Fruit fly (Drosophila melanogaster): ENCODE data around the gene skl.

Gene skl

DNA sequence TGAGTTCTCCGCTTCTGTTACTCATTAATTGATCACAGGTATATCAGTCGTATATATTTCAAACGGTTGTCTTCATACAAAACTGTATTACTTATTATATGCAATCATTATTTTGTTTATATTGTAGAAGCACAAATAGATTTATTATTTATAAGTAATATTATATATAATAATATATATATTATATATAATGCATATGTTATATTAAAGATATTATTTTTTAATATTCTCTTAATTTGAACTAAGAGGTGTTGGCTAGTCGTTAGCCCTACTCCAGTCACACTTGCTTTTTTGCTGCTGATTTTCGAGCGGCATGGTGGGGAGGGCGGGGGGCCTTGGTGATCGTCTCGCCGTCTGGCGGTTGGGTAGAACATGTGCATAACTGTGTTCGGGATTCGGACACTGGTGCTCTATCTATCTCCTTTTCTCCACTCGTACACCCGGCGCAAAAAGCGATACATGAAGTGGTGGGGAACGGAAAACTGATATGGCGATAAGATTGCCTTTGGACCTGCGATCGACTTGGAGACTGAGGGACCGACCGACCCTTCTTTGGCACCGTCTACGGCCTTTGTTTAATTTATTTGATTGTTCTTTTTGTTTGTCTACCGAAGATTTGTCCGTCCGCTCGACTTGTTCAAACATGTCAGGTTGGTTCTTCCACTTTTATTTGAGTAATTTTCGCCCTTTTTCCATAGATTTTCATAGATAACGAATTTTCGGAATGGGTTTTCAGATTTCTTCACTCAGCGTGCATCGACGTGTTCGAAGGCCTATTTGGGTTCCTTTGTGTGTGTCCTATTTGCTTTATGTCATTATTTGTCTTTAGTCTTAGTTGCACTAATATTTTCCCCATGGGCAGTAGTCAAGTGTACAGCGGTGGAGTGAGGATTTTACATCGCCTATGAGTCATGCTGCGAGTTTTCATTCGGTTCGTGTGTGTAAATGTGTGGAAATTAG, 36.8 kb downstream of the skl start:
- TF ChIP-seq pad (GFP tag; optimal IDR thresholded peaks at IDR 0.05) (no peak), CG7045 (GFP tag; optimal IDR thresholded peaks at IDR 0.05) (no peak), CG11617 (GFP tag; optimal IDR thresholded peaks at IDR 0.05) (no peak)

DNA sequence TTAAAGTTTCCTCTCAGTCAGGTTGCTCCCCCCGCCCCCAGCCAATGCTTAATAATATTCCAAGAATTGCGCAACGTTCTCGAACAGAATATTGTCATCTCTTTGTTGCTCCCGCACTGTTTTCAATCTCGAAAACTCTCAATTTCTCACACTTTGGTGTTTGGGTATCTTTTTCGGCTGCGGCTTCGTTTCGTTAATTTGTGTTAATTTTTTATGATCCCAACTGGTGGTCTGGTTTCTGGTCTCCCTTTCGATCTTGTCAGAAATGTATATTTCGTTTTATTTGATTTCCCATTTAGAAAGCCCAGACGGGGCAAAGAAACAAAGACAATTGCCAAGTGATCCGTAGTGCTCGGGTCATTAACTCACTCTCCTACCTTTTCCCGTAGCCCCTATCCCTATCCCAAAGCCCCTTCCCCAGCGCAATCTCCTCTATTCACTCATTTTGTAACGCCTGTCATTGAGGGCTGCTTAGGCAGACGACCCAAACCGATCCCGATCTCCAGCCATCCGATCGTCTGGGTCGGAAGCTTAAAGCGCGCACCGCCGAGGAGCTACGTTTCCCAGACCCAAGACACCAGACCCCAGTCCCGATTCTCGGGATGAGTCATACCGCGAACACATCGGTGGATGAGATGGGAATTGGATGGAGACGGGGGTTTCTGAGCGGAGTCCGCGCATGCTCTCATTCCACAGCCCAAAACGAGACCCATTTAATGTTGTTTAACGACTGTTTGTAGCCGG, 37.7 kb downstream of the skl start:
- no peak for TF ChIP-seq Clk (GFP tag; optimal IDR thresholded peaks at IDR 0.05)
- no peak for TF ChIP-seq CG5204 (GFP tag; optimal IDR thresholded peaks at IDR 0.05)
- TF ChIP-seq Hr96 (GFP tag; optimal IDR thresholded peaks at IDR 0.05), result no peak
- no peak for TF ChIP-seq CG14711 (tag; optimal IDR thresholded peaks at IDR 0.05)
- no peak for TF ChIP-seq kay (GFP tag; ENCODE audit: borderline replicate concordance)
- TF ChIP-seq pad (GFP tag; optimal IDR thresholded peaks at IDR 0.05), result no peak
- TF ChIP-seq toe (GFP tag; optimal IDR thresholded peaks at IDR 0.05), result no peak

DNA sequence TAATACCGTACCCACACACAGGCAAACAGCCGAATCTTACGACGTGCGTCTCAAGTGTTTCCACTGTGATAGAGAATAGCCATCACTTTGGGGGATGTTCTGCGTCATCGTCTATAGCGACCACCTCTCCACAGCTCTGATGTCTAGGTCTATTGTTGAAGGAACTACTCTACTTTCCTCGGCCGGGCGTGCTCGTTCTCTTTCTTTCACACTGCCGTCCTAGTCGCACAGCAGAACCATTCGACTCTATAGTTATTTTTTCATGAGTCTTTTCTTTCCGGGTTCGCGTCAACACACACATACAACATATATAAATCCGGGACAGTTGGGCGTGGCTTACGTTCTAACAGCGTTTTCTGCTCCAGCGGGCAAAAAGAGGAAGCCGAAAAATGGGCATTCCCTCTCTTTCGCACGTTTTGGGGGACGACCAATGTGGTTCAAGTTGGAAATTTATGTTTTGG, 39.7 kb downstream of the skl start:
- TF ChIP-seq CG12768 (GFP tag; optimal IDR thresholded peaks at IDR 0.05) (no peak), CG5204 (GFP tag; optimal IDR thresholded peaks at IDR 0.05) (no peak), CG1620 (GFP tag; optimal IDR thresholded peaks at IDR 0.05) (no peak), Mnt (GFP tag; optimal IDR thresholded peaks at IDR 0.05) (no peak), cnc (optimal IDR thresholded peaks at IDR 0.05) (no peak), CG33017 (tag; optimal IDR thresholded peaks at IDR 0.05) (no peak), ovo (GFP tag; optimal IDR thresholded peaks at IDR 0.05) (no peak), Hr96 (GFP tag; optimal IDR thresholded peaks at IDR 0.05) (no peak)

DNA sequence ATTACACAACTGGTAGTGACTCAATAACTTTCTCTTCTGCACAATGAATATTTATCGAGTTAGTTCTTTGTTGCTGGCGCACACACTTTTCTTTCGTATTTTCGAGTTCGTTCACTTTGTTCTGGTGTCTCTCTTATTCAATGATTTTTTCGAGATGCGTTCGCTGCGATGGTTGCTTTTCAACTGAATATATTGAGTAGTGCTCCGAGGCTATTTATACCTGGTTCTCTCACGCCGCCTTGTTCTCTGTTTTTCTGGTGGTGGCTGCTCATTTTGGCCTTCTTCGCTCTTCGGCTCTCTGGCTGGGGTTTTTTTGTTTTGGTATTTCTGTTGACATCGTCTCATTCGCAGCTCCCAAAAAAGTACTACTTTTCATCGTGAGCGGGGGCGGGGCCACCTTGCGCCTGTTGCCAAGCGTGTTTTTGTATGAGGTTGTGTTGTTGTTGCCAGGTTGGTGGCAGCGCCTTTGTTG, 41.4 kb downstream of the skl start, which contains the start of gene rpr:
Gene rpr, minus strand, starts transcription at position 172 of the 472 bp plus-strand sequence.
- no peak for TF ChIP-seq CG33017 (tag; optimal IDR thresholded peaks at IDR 0.05)
- TF ChIP-seq cic (GFP tag; optimal IDR thresholded peaks at IDR 0.05), result no peak
- TF ChIP-seq kay (GFP tag; ENCODE audit: borderline replicate concordance), result no peak
- no peak for TF ChIP-seq Hr96 (GFP tag; optimal IDR thresholded peaks at IDR 0.05)

All from whole organism, adult.